Worm (Caenorhabditis elegans) whole organism, L4 larva: ENCODE results near the gene abu-14.

Experiments used
- Y48G9A.11 ChIP-seq: fragments of 200-800 bp; sonication (Bioruptor generic); IDR thresholded peaks from 2 replicates; pipeline ENCODE4 v1.3.6; 2022; ENCODE audit warnings: missing genetic modification reagents, missing genetic modification characterization, missing compliant biosample characterization
- ama-1 ChIP-seq: fragments of 150-350 bp; optimal IDR thresholded peaks from 2 replicates; lab custom pipeline; 2014; ENCODE audit warnings: inconsistent platforms, mixed read lengths
- pha-4 ChIP-seq, 2 experiments: fragments of 150-350 bp in 1 of 2; fragments of 200-800 bp in 1 of 2; sonication (Bioruptor generic) in 1 of 2; IDR thresholded peaks in 1 of 2; optimal IDR thresholded peaks in 1 of 2; 2 replicates each; pipeline versions ENCODE4 v1.3.6 to Lab custom; 2014 to 2022; ENCODE audit warnings: missing genetic modification characterization in 2 of 2, missing genetic modification reagents in 2 of 2, missing biosample characterization in 1 of 2, missing compliant biosample characterization in 1 of 2

- TF ChIP-seq ama-1 (lab: Kevin White, UChicago) (no peak), Y48G9A.11 (GFP tag; lab: Robert Waterston, UW) (no peak), pha-4 (GFP tag; IDR thresholded peaks at IDR 0.05; lab: Robert Waterston, UW) (no peak), pha-4 (tag; optimal IDR thresholded peaks at IDR 0.05; lab: Kevin White, UChicago) (no peak)
These were observed 5.9 kb upstream of the abu-14 start, which contains the start of gene T26C5.2 for ce11 chrII:9232923-9233322.
